Fruit fly (Drosophila melanogaster): ENCODE measurements around the gene twe.
A peak's percentile ranks its signal among the peaks of the same experiment; 100 is the strongest.

The twe gene

DNA sequence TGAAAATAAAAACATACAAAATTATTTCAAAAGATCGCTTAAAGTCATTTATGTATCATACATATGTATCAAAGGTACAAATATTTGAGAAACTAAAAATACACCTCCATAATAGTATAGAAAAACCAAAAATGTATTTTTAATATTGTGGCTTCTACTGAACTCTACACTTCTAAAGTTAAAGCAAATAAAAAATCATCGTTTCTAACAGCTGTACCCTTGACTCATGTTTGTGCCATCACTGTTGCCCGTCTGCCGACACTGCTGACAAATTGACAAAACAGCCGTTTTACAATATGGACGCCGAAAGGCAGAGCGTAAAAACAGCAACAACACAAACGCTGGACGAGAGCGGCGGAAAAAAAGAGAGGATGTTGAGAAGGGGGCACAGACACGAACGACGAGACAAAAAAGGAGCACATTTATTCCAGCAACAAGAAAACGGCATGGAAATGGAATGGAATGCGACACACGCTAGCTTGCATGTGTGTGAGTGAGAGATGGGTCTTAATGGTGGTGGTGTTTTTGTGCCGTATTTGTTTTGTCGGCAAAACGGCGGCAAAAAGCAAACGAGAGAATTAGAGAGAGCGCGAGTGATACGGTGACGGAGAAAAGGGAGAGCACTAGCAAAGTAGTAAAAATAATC is 24.8 kb upstream of the twe start (continued):
- TF ChIP-seq Gug (GFP tag; IDR thresholded peaks at IDR 0.05) (no peak), net (GFP tag; optimal IDR thresholded peaks at IDR 0.05) (peak; percentile 80), Lpt (GFP tag; optimal IDR thresholded peaks at IDR 0.05) (peak; percentile 53), CG11902 (GFP tag; optimal IDR thresholded peaks at IDR 0.05) (peak; percentile 27), esn (GFP tag; optimal IDR thresholded peaks at IDR 0.05) (peak; percentile 62), ss (GFP tag; optimal IDR thresholded peaks at IDR 0.05) (peak; percentile 58 to 60), CG6276 (GFP tag; optimal IDR thresholded peaks at IDR 0.05) (peak; percentile 83), CG31627 (GFP tag; optimal IDR thresholded peaks at IDR 0.05) (peak; percentile 60), CG6792 (GFP tag; optimal IDR thresholded peaks at IDR 0.05) (peak; percentile 61), Sox15 (GFP tag; optimal IDR thresholded peaks at IDR 0.05) (peak; percentile 13), Eip78C (GFP tag) (peak; percentile 92), CG10669 (GFP tag; optimal IDR thresholded peaks at IDR 0.05) (peak; percentile 75), Sox102F (GFP tag; optimal IDR thresholded peaks at IDR 0.05) (peak; percentile 65), topi (GFP tag; optimal IDR thresholded peaks at IDR 0.05) (peak; percentile 66), achi (GFP tag; optimal IDR thresholded peaks at IDR 0.05) (peak; percentile 84), Ets21C (GFP tag; optimal IDR thresholded peaks at IDR 0.05) (peak; percentile 46), CG8119 (GFP tag; IDR thresholded peaks at IDR 0.05) (no peak), OdsH (GFP tag; optimal IDR thresholded peaks at IDR 0.05) (peak; percentile 67), CG8632 (GFP tag; optimal IDR thresholded peaks at IDR 0.05) (peak; percentile 72), CG32006 (GFP tag; optimal IDR thresholded peaks at IDR 0.05) (peak; percentile 86), eg (GFP tag; IDR thresholded peaks at IDR 0.05) (no peak), cyc (GFP tag; optimal IDR thresholded peaks at IDR 0.05) (peak; percentile 45), CG4318 (GFP tag; optimal IDR thresholded peaks at IDR 0.05) (peak; percentile 74), Sox14 (GFP tag; optimal IDR thresholded peaks at IDR 0.05) (peak; percentile 81), spab (GFP tag; optimal IDR thresholded peaks at IDR 0.05) (peak; percentile 72), CG6163 (GFP tag; IDR thresholded peaks at IDR 0.05) (no peak), fkh (GFP tag; optimal IDR thresholded peaks at IDR 0.05) (peak; percentile 57), CG16779 (tag; optimal IDR thresholded peaks at IDR 0.05) (peak; percentile 57), Ets96B (tag; optimal IDR thresholded peaks at IDR 0.05) (peak; percentile 75), CG3032 (tag; optimal IDR thresholded peaks at IDR 0.05) (peak; percentile 67), Hr39 (GFP tag; optimal IDR thresholded peaks at IDR 0.05) (peak; percentile 68), CG6808 (GFP tag; optimal IDR thresholded peaks at IDR 0.05) (peak; percentile 58)

DNA sequence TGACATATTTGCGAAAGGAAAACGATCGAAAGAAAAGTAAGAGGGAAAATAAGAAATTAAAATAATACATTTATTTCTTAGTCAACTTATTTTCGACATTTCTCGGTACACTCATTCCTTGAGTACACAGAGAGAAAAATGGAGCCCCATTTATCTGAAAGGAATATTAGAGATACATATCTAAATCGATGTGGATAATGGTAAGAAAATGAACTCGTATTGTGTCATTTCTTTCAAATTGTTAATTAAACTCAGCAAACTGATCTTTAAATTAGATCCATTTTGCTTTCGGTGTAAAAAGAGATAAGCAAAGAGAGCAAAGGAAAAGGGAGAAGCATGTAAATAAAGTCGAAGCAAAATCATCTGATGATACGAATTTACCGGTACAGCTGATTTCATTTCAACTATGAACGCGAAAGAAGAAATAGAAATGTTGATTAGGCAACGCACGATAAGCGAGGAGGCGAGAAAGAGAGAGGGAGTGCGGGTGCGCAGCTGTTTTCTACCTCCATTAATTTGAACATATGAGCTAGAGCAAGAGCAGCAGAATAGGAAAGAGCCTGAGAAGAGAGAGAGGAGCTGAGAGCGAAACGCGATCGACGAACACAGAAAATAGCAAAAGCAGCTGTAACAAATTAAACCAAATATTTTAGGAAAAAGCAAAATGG is 24.1 kb upstream of the twe start:
- TF ChIP-seq CG10669 (GFP tag; optimal IDR thresholded peaks at IDR 0.05) = peak; percentile 87
- TF ChIP-seq CG8632 (GFP tag; optimal IDR thresholded peaks at IDR 0.05) = peak; percentile 85
- TF ChIP-seq CG31627 (GFP tag; optimal IDR thresholded peaks at IDR 0.05) = peak; percentile 94
- peak; percentile 87 for TF ChIP-seq CG10631 (GFP tag; optimal IDR thresholded peaks at IDR 0.05)
- TF ChIP-seq ss (GFP tag; optimal IDR thresholded peaks at IDR 0.05) = peak in 1 of 2 experiments; percentile 70
- TF ChIP-seq CG15336 (GFP tag; IDR thresholded peaks at IDR 0.05) = no peak
- TF ChIP-seq fd85E (GFP tag; optimal IDR thresholded peaks at IDR 0.05) = no peak
- no peak for TF ChIP-seq CG8119 (GFP tag; IDR thresholded peaks at IDR 0.05)
- TF ChIP-seq dsx (GFP tag; optimal IDR thresholded peaks at IDR 0.05; ENCODE audit: poor library complexity, severe bottlenecking) = peak; percentile 75
- peak; percentile 86 for TF ChIP-seq CG34406 (GFP tag; optimal IDR thresholded peaks at IDR 0.05)
- peak; percentile 93 for TF ChIP-seq pdm3 (GFP tag; optimal IDR thresholded peaks at IDR 0.05)
- TF ChIP-seq CG16779 (tag; optimal IDR thresholded peaks at IDR 0.05) = peak; percentile 50
- TF ChIP-seq CG1621 (tag; optimal IDR thresholded peaks at IDR 0.05) = peak; percentile 83
- TF ChIP-seq Sox14 (GFP tag; optimal IDR thresholded peaks at IDR 0.05) = peak; percentile 91
- peak; percentile 31 for TF ChIP-seq CG9139 (GFP tag; optimal IDR thresholded peaks at IDR 0.05)
- peak; percentile 70 for TF ChIP-seq CG6276 (GFP tag; optimal IDR thresholded peaks at IDR 0.05)
- peak; percentile 55 for TF ChIP-seq CG6854 (GFP tag; optimal IDR thresholded peaks at IDR 0.05)
- peak; percentile 92 for TF ChIP-seq topi (GFP tag; optimal IDR thresholded peaks at IDR 0.05)
- TF ChIP-seq dac (GFP tag; optimal IDR thresholded peaks at IDR 0.05) = peak; percentile 71
- peak; percentile 91 for TF ChIP-seq OdsH (GFP tag; optimal IDR thresholded peaks at IDR 0.05)
- TF ChIP-seq CG6808 (GFP tag; optimal IDR thresholded peaks at IDR 0.05) = peak; percentile 69
- peak; percentile 87 for TF ChIP-seq CG3032 (tag; optimal IDR thresholded peaks at IDR 0.05)
- TF ChIP-seq vri (GFP tag; optimal IDR thresholded peaks at IDR 0.05) = peak; percentile 85
- no peak for TF ChIP-seq eg (GFP tag; IDR thresholded peaks at IDR 0.05)
- peak; percentile 94 for TF ChIP-seq Hr39 (GFP tag; optimal IDR thresholded peaks at IDR 0.05)
- peak; percentile 90 for TF ChIP-seq lz (GFP tag; optimal IDR thresholded peaks at IDR 0.05)
- peak; percentile 87 for TF ChIP-seq Ets21C (GFP tag; optimal IDR thresholded peaks at IDR 0.05)
- peak; percentile 91 for TF ChIP-seq Smox (GFP tag; optimal IDR thresholded peaks at IDR 0.05)
- peak; percentile 22 for TF ChIP-seq fkh (GFP tag; optimal IDR thresholded peaks at IDR 0.05)
- no peak for TF ChIP-seq Hr38 (GFP tag; optimal IDR thresholded peaks at IDR 0.05)
- peak; percentile 86 for TF ChIP-seq net (GFP tag; optimal IDR thresholded peaks at IDR 0.05)
- TF ChIP-seq Ets96B (tag; optimal IDR thresholded peaks at IDR 0.05) = peak; percentile 86

Data from whole organism, prepupa.